Worm (Caenorhabditis elegans) whole organism, L4/young adult: ENCODE measurements around the gene srh-5.

Source experiments
- W03F9.2 ChIP-seq: fragments of 150-350 bp; optimal IDR thresholded peaks from 2 replicates; lab custom pipeline; 2014; ENCODE audit warnings: missing biosample characterization, missing genetic modification characterization
- him-1 ChIP-seq: sonication (generic microtip); optimal IDR thresholded peaks from 2 replicates; lab custom pipeline; 2016; ENCODE audit warnings: missing genotype, missing genetic modification reagents, missing genetic modification characterization, missing compliant biosample characterization

DNA sequence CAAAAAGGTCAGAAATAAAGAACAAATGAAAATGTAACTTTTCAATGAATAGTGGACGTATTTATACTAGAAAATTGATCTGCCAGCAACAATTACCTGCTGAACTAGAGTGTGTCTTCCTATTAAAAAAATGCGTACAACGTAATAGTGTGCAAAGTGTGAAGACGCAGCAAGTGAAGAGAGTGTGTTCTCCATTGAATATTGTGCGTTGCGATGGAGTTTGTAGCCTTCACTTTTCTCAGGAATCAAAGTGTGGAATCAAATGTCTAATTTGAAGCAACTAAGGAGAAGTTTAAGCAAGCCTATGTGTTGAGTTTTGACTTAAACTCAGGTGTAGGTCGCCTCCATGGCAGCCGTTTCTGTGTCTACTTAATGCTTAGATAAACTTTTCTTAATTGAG is 46.5 kb downstream of the srh-5 start, which contains the start of gene gst-21:
- TF ChIP-seq him-1 (tag; lab: Kevin White, UChicago) (no peak), W03F9.2 (tag; lab: Kevin White, UChicago) (no peak)
